Worm (Caenorhabditis elegans): ENCODE data around the gene F14D7.6.
"Not testable (repeated sequence)": the region's sequence is repeated elsewhere in the genome, so short reads cannot be mapped to it uniquely, and the experiment has no call there.

DNA sequence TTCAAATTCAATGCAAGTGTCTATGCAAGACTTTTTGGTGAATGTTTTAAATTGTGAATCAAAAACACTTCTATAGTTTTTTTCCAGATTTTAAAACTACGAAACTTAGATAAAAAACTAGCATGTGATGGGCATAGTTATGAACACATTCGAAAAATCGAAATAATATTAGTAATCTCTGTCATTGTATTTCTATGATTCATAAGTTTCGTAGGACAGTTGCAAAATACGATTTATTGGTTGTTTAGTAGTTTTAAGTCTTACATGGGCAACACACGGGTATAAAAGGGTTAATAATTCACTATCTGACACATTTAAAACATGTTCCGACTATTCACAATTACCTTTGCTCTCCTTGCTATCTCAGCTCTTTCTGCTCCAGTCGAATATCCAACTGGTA lies 7.0 kb downstream of the F14D7.6 start, which contains the start of gene spig-5:
- TF ChIP-seq jun-1, ZK546.5 (tag; optimal IDR thresholded peaks at IDR 0.05): not testable (repeated sequence)

Data from whole organism, L3 larva.